Worm (Caenorhabditis elegans) whole organism, L2 larva: ENCODE results near the gene nhr-185.

Source experiments
- C34F6.9 ChIP-seq: fragments of 150-350 bp; optimal IDR thresholded peaks from 2 replicates; lab custom pipeline; 2014; ENCODE audit warnings: missing biosample characterization, missing genetic modification characterization
- F13H6.1 ChIP-seq: sonication (generic microtip); optimal IDR thresholded peaks from 2 replicates; lab custom pipeline; 2016; ENCODE audit warnings: missing genetic modification characterization, missing compliant biosample characterization
- Y55F3AM.14 ChIP-seq: fragments of 200-800 bp; sonication (Bioruptor generic); optimal IDR thresholded peaks from 2 replicates; lab custom pipeline; 2018; ENCODE audit warnings: mild to moderate bottlenecking, missing genetic modification characterization, missing compliant biosample characterization
- ZK546.5 ChIP-seq: sonication (generic microtip); optimal IDR thresholded peaks from 2 replicates; lab custom pipeline; 2017; ENCODE audit warnings: missing biosample characterization, missing genetic modification characterization
- alr-1 ChIP-seq: fragments of 150-350 bp; optimal IDR thresholded peaks from 2 replicates; lab custom pipeline; 2014; ENCODE audit warnings: missing biosample characterization, missing genetic modification characterization
- ama-1 ChIP-seq: fragments of 150-350 bp; optimal IDR thresholded peaks from 2 replicates; lab custom pipeline; 2018; ENCODE audit warnings: inconsistent platforms
- blmp-1 ChIP-seq: sonication (generic microtip); optimal IDR thresholded peaks from 2 replicates; lab custom pipeline; 2017; ENCODE audit warnings: missing genetic modification characterization, mild to moderate bottlenecking, missing compliant biosample characterization, antibody characterized with exemption, moderate library complexity; ENCODE audit not compliant: insufficient read depth
- ceh-16 ChIP-seq: fragments of 150-350 bp; optimal IDR thresholded peaks from 2 replicates; lab custom pipeline; 2014; ENCODE audit warnings: missing biosample characterization, missing genetic modification characterization
- dmd-4 ChIP-seq: sonication (generic microtip); optimal IDR thresholded peaks from 2 replicates; lab custom pipeline; 2017; ENCODE audit warnings: missing biosample characterization, missing genetic modification characterization
- elt-1 ChIP-seq: fragments of 150-350 bp; optimal IDR thresholded peaks from 2 replicates; lab custom pipeline; 2014; ENCODE audit warnings: missing biosample characterization, missing genetic modification characterization
- gmeb-1 ChIP-seq: fragments of 150-350 bp; optimal IDR thresholded peaks from 2 replicates; lab custom pipeline; 2014; ENCODE audit warnings: missing biosample characterization, missing genetic modification characterization
- lin-11 ChIP-seq: fragments of 150-350 bp; sonication (generic microtip); optimal IDR thresholded peaks from 2 replicates; lab custom pipeline; 2014; ENCODE audit warnings: missing biosample characterization, missing genetic modification characterization, inconsistent platforms, mixed read lengths
- lin-13 ChIP-seq: fragments of 150-350 bp; optimal IDR thresholded peaks from 2 replicates; lab custom pipeline; 2014; ENCODE audit warnings: missing biosample characterization, missing genetic modification reagents, missing genetic modification characterization
- lin-39 ChIP-seq: fragments of 150-350 bp; optimal IDR thresholded peaks from 2 replicates; lab custom pipeline; 2014; ENCODE audit warnings: missing biosample characterization, missing genetic modification reagents, missing genetic modification characterization
- mab-5 ChIP-seq: fragments of 150-350 bp; optimal IDR thresholded peaks from 2 replicates; lab custom pipeline; 2014; ENCODE audit warnings: missing biosample characterization, missing genetic modification characterization
- mbf-1 ChIP-seq: sonication (generic microtip); optimal IDR thresholded peaks from 2 replicates; lab custom pipeline; 2017; ENCODE audit warnings: missing biosample characterization, missing genetic modification characterization
- nhr-12 ChIP-seq: fragments of 150-350 bp; optimal IDR thresholded peaks from 2 replicates; lab custom pipeline; 2014; ENCODE audit warnings: missing biosample characterization, missing genetic modification characterization
- nhr-129 ChIP-seq: fragments of 150-350 bp; optimal IDR thresholded peaks from 2 replicates; lab custom pipeline; 2014; ENCODE audit warnings: missing biosample characterization, missing genetic modification characterization
- nhr-21 ChIP-seq: fragments of 150-350 bp; optimal IDR thresholded peaks from 2 replicates; lab custom pipeline; 2014; ENCODE audit warnings: missing biosample characterization, missing genetic modification characterization
- nhr-23 ChIP-seq: fragments of 150-350 bp; optimal IDR thresholded peaks from 2 replicates; lab custom pipeline; 2014; ENCODE audit warnings: missing biosample characterization, missing genetic modification reagents, missing genetic modification characterization
- nhr-237 ChIP-seq: fragments of 150-350 bp; optimal IDR thresholded peaks from 2 replicates; lab custom pipeline; 2014; ENCODE audit warnings: missing biosample characterization, missing genetic modification characterization
- nhr-6 ChIP-seq: fragments of 150-350 bp; optimal IDR thresholded peaks from 2 replicates; lab custom pipeline; 2014; ENCODE audit warnings: missing biosample characterization, missing genetic modification characterization
- sem-4 ChIP-seq: fragments of 150-350 bp; optimal IDR thresholded peaks from 2 replicates; lab custom pipeline; 2014; ENCODE audit warnings: missing biosample characterization, missing genetic modification reagents, missing genetic modification characterization
- skn-1 ChIP-seq: sonication (generic microtip); optimal IDR thresholded peaks from 2 replicates; lab custom pipeline; 2017; ENCODE audit warnings: missing biosample characterization, missing genetic modification characterization
- sma-3 ChIP-seq: sonication (generic microtip); optimal IDR thresholded peaks from 2 replicates; lab custom pipeline; 2016; ENCODE audit warnings: missing genetic modification reagents, missing genetic modification characterization, missing compliant biosample characterization
- sma-9 ChIP-seq, 2 experiments: fragments of 150-350 bp in 1 of 2; sonication (generic microtip) in 1 of 2; optimal IDR thresholded peaks; 2 replicates each; lab custom pipeline; 2014 to 2016; ENCODE audit warnings: missing genetic modification characterization in 2 of 2, mild to moderate bottlenecking in 1 of 2, missing biosample characterization in 1 of 2, missing compliant biosample characterization in 1 of 2, missing genetic modification reagents in 1 of 2, moderate library complexity in 1 of 2
- snpc-4 ChIP-seq: fragments of 150-350 bp; optimal IDR thresholded peaks from 2 replicates; lab custom pipeline; 2014; ENCODE audit warnings: missing biosample characterization, missing genetic modification characterization
- unc-39 ChIP-seq: fragments of 150-350 bp; optimal IDR thresholded peaks from 2 replicates; lab custom pipeline; 2014; ENCODE audit warnings: missing biosample characterization, missing genetic modification characterization
- unc-62 ChIP-seq: fragments of 150-350 bp; optimal IDR thresholded peaks from 2 replicates; lab custom pipeline; 2014; ENCODE audit warnings: missing biosample characterization, missing genetic modification reagents, missing genetic modification characterization
- zag-1 ChIP-seq: fragments of 150-350 bp; optimal IDR thresholded peaks from 2 replicates; lab custom pipeline; 2014; ENCODE audit warnings: missing biosample characterization, missing genetic modification characterization
- ztf-1 ChIP-seq: fragments of 200-800 bp; sonication (Bioruptor generic); conservative IDR thresholded peaks from 2 replicates; pipeline ENCODE4 v1.3.6; 2022; ENCODE audit warnings: missing genetic modification characterization, missing compliant biosample characterization
- ztf-4 ChIP-seq: fragments of 150-350 bp; optimal IDR thresholded peaks from 2 replicates; lab custom pipeline; 2014; ENCODE audit warnings: missing biosample characterization, missing genetic modification characterization

nhr-185 gene

DNA sequence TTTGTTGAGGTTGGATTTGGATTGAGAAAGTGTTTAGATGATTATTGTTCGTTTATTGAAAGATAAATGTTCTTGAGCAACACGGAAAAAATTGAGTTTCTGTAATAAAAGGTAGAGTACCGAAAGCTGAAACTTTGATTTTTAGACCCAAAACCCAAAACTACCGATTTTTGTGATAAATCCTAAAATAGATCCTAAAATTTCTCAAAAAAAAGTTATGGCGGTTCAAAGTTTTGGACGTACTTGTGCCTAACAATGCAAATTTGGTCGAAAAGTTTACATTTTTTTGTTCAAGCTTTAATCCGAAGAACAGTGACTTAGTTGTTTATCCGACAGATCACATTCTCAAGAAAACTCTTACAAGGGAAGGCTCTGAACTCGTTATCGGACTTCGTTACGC lies at the start of gene nhr-185:
Gene nhr-185 (minus strand): TSS at position 101 of the 400 bp plus-strand sequence.
- TF ChIP-seq nhr-21 (tag; lab: Kevin White, UChicago) (no peak), sma-3 (GFP tag; lab: Kevin White, UChicago) (no peak), nhr-129 (no peak), ztf-4 (tag; lab: Kevin White, UChicago) (no peak), Y55F3AM.14 (no peak), C34F6.9 (tag; lab: Kevin White, UChicago) (no peak), snpc-4 (no peak), ztf-1 (no peak), ama-1 (no peak)

DNA sequence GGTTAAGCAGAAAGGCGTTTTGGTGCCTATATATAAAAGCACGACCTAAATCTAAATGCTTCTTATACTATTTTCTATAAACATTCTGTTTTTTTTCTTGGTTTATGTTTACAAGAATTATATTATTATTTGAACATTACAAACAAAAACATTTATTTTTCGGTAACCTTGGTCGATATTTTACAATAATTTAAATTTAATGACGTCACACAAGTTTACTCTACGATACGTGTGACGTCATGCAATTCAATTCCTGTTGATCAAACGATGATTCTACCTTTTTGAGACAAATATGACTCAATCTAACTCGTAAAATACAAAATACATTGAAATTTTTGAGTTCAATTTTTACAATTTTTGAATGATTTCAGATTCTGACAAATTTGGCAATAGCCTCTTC lies 48.9 kb upstream of the nhr-185 start:
- TF ChIP-seq mab-5 (tag; lab: Kevin White, UChicago): no peak
- TF ChIP-seq nhr-23 (tag; lab: Kevin White, UChicago): no peak
- TF ChIP-seq ceh-16 (tag; lab: Kevin White, UChicago): no peak
- no peak for TF ChIP-seq alr-1 (tag; lab: Kevin White, UChicago)
- no peak for TF ChIP-seq nhr-6
- TF ChIP-seq unc-62 (GFP tag; lab: Kevin White, UChicago): no peak
- no peak for TF ChIP-seq ZK546.5 (tag; lab: Kevin White, UChicago)
- no peak for TF ChIP-seq mbf-1 (tag; lab: Kevin White, UChicago)
- no peak for TF ChIP-seq elt-1 (tag; lab: Kevin White, UChicago)

DNA sequence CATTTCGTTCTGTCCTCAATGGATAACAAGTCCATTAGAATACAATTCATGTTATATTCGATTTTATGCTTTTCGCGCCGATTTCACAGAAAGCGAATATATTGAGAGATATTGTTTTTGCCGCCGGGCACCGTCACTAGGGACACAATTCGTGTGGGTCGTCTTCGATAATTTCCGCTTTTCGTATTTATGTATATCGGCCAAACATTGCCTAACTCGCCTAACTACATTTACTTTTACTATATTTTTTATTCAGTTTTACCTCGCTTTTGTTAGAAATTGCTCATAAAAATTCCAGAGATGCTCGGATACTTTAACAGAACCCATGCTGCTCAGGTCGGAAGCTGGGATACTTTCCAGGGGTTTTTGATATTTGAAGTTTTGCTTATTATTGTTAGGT lies 47.5 kb upstream of the nhr-185 start, which contains the start of gene sre-9:
Gene sre-9 (plus strand): TSS at position 301 of the 400 bp plus-strand sequence.
- TF ChIP-seq lin-39 (tag; lab: Kevin White, UChicago) (no peak), lin-11 (tag; lab: Kevin White, UChicago) (no peak), nhr-12 (tag; lab: Kevin White, UChicago) (no peak), mbf-1 (tag; lab: Kevin White, UChicago) (no peak), gmeb-1 (tag; lab: Kevin White, UChicago) (no peak), sem-4 (tag; lab: Kevin White, UChicago) (no peak), nhr-23 (tag; lab: Kevin White, UChicago) (no peak), dmd-4 (tag; lab: Kevin White, UChicago) (no peak), skn-1 (tag; lab: Kevin White, UChicago) (no peak), lin-13 (GFP tag; lab: Kevin White, UChicago) (no peak), blmp-1 (no peak), nhr-21 (tag; lab: Kevin White, UChicago) (no peak)
- TF ChIP-seq, all 48 proteins: peak for 0

DNA sequence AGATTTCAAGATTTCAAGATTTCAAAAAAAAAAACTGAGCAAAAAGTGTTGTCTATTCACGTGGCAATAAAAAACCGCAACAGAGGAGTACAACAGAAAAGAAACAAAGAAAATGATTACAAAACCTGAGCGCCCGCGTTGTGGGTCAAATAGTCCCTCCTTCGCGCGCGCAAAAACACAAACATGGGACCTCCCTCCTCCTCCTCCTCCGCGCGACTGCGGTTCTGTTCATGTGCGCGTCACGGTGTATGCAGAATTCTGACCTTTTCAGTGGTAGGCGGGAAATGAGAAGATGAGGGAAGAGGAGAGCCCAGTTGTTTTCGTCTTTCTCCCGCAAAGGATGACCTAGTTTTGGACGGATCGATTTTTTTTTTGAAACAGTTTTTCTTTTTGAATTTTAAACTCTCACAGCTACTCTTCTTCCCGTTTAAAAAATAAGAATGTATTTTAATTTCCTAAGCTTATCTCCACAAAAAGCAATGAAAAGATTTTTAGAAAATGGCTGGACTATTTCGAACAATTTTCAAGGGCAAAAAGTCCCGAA lies 45.3 kb upstream of the nhr-185 start, which contains the start of gene C17E7.4:
Gene C17E7.4 (plus strand): TSS at position 494 of the 544 bp plus-strand sequence.
- TF ChIP-seq alr-1 (tag; lab: Kevin White, UChicago) (no peak), nhr-21 (tag; lab: Kevin White, UChicago) (no peak), nhr-237 (no peak), sma-9 (GFP tag; optimal IDR thresholded peaks at IDR 0.05; lab: Kevin White, UChicago) (no peak), sma-9 (tag; optimal IDR thresholded peaks at IDR 0.05; lab: Kevin White, UChicago) (no peak)

DNA sequence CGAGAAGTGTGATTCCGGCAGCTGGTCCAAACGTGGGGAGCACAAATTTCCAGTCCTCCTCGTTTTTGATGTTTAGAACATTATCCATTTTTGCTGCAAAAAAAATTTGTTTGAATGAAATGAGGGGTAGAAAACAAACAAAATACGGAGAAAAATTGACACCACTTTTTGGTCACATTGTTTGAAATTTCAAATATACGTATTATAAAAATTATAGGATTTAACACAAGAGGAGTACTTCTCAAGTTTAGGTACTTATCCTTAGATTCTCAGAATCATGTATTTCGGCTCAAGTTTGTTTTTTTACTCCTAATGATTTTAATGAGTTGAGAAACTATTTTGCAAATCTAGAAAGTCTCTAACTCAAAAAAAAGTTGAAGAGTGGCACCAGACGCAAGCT lies 44.8 kb upstream of the nhr-185 start, which contains the start of gene C17E7.12:
Gene C17E7.12 (minus strand): TSS at position 101 of the 400 bp plus-strand sequence.
- TF ChIP-seq nhr-21 (tag; lab: Kevin White, UChicago): no peak
- no peak for TF ChIP-seq nhr-237
- TF ChIP-seq F13H6.1 (tag; lab: Kevin White, UChicago): no peak
- no peak for TF ChIP-seq zag-1 (tag; lab: Kevin White, UChicago)
- TF ChIP-seq dmd-4 (tag; lab: Kevin White, UChicago): no peak
- no peak for TF ChIP-seq gmeb-1 (tag; lab: Kevin White, UChicago)
- TF ChIP-seq nhr-23 (tag; lab: Kevin White, UChicago): no peak
- TF ChIP-seq unc-39: no peak
- no peak for TF ChIP-seq sem-4 (tag; lab: Kevin White, UChicago)
- TF ChIP-seq, all 48 proteins: peak for 0

DNA sequence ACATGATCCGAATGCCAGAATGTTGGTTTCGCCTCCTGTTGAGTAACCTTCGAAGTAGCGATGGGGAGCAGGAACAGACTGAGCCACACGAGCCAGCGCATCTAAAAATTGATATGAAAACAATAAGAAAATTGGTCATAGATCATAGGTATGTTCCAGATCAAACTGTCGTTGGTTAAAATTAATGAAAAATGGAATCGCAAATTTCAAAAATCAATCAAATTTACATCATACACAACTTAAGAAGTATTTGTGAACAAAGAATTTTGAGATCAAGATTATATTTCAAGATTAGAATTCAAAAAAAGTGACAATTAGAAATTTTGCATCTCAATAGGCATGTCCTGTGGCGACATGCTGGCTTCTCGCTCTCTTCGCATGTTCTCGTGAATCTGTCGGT lies 43.6 kb upstream of the nhr-185 start, which contains the start of gene C17E7.9:
Gene C17E7.9 (minus strand): TSS at position 101 of the 400 bp plus-strand sequence.
- TF ChIP-seq ama-1: no peak
- no peak for TF ChIP-seq nhr-23 (tag; lab: Kevin White, UChicago)
- TF ChIP-seq lin-39 (tag; lab: Kevin White, UChicago): no peak
